Worm (Caenorhabditis elegans) whole organism, L3 larva: Measurements from ENCODE around the gene C29A12.1.

Experiments used
- R02D3.7 ChIP-seq: fragments of 150-350 bp; optimal IDR thresholded peaks from 2 replicates; lab custom pipeline; 2014; ENCODE audit warnings: missing biosample characterization, missing genetic modification characterization
- ZK546.5 ChIP-seq: sonication (generic microtip); optimal IDR thresholded peaks from 2 replicates; lab custom pipeline; 2017; ENCODE audit warnings: missing biosample characterization, missing genetic modification characterization
- aly-2 ChIP-seq: fragments of 150-350 bp; optimal IDR thresholded peaks from 2 replicates; lab custom pipeline; 2014; ENCODE audit warnings: missing biosample characterization, missing genetic modification characterization
- ceh-28 ChIP-seq: fragments of 150-350 bp; optimal IDR thresholded peaks from 2 replicates; lab custom pipeline; 2014; ENCODE audit warnings: missing biosample characterization, missing genetic modification reagents, missing genetic modification characterization
- ceh-82 ChIP-seq: fragments of 150-350 bp; optimal IDR thresholded peaks from 2 replicates; lab custom pipeline; 2014; ENCODE audit warnings: missing biosample characterization, missing genetic modification characterization
- egl-27 ChIP-seq: sonication (generic microtip); optimal IDR thresholded peaks from 4 replicates; lab custom pipeline; 2017; ENCODE audit warnings: missing biosample characterization, missing genetic modification reagents, missing genetic modification characterization
- egl-5 ChIP-seq: fragments of 150-350 bp; optimal IDR thresholded peaks from 2 replicates; lab custom pipeline; 2017; ENCODE audit warnings: missing biosample characterization, missing genetic modification reagents, missing genetic modification characterization, inconsistent platforms
- elt-1 ChIP-seq: fragments of 150-350 bp; optimal IDR thresholded peaks from 2 replicates; lab custom pipeline; 2014; ENCODE audit warnings: missing biosample characterization, missing genetic modification characterization
- elt-2 ChIP-seq: sonication (generic microtip); optimal IDR thresholded peaks from 2 replicates; lab custom pipeline; 2016; ENCODE audit warnings: missing genetic modification reagents, mild to moderate bottlenecking, missing genetic modification characterization, missing compliant biosample characterization
- elt-3 ChIP-seq, 3 experiments: fragments of 150-350 bp in 1 of 3; sonication (generic microtip) in 2 of 3; optimal IDR thresholded peaks; 2 replicates in 2 of 3; 4 replicates in 1 of 3; lab custom pipeline; 2014 to 2017; ENCODE audit warnings: missing biosample characterization in 3 of 3, missing genetic modification characterization in 3 of 3
- eor-1 ChIP-seq, 2 experiments: fragments of 150-350 bp; optimal IDR thresholded peaks; 2 replicates each; lab custom pipeline; 2014 to 2018; ENCODE audit warnings: missing biosample characterization in 2 of 2, missing genetic modification characterization in 2 of 2
- fkh-10 ChIP-seq: sonication (generic microtip); optimal IDR thresholded peaks from 2 replicates; lab custom pipeline; 2017; ENCODE audit warnings: missing biosample characterization, missing genetic modification reagents, missing genetic modification characterization
- jun-1 ChIP-seq: fragments of 150-350 bp; optimal IDR thresholded peaks from 2 replicates; lab custom pipeline; 2014; ENCODE audit warnings: missing biosample characterization, missing genetic modification reagents, missing genetic modification characterization
- lin-39 ChIP-seq: fragments of 150-350 bp; optimal IDR thresholded peaks from 2 replicates; lab custom pipeline; 2018; ENCODE audit warnings: missing biosample characterization, missing genetic modification reagents, missing genetic modification characterization
- lsy-12 ChIP-seq: sonication (generic microtip); optimal IDR thresholded peaks from 2 replicates; lab custom pipeline; 2016; ENCODE audit warnings: mild to moderate bottlenecking, missing genetic modification characterization, missing compliant biosample characterization
- mdl-1 ChIP-seq: fragments of 150-350 bp; optimal IDR thresholded peaks from 2 replicates; lab custom pipeline; 2014; ENCODE audit warnings: missing biosample characterization, missing genetic modification characterization
- nhr-23 ChIP-seq: fragments of 150-350 bp; optimal IDR thresholded peaks from 2 replicates; lab custom pipeline; 2014; ENCODE audit warnings: missing biosample characterization, missing genetic modification reagents, missing genetic modification characterization
- nhr-237 ChIP-seq: fragments of 150-350 bp; optimal IDR thresholded peaks from 2 replicates; lab custom pipeline; 2014; ENCODE audit warnings: missing biosample characterization, missing genetic modification characterization
- nhr-25 ChIP-seq: sonication (generic microtip); optimal IDR thresholded peaks from 2 replicates; lab custom pipeline; 2017; ENCODE audit warnings: missing biosample characterization, missing genetic modification characterization
- nhr-28 ChIP-seq: fragments of 150-350 bp; optimal IDR thresholded peaks from 2 replicates; lab custom pipeline; 2014; ENCODE audit warnings: missing biosample characterization, missing genetic modification characterization
- nhr-43 ChIP-seq: sonication (generic microtip); optimal IDR thresholded peaks from 2 replicates; lab custom pipeline; 2016; ENCODE audit warnings: mild to moderate bottlenecking, missing genetic modification characterization, missing compliant biosample characterization; ENCODE audit not compliant: poor library complexity, severe bottlenecking
- nhr-67 ChIP-seq: fragments of 150-350 bp; optimal IDR thresholded peaks from 2 replicates; lab custom pipeline; 2014; ENCODE audit warnings: missing biosample characterization, missing genetic modification characterization
- nhr-76 ChIP-seq: fragments of 150-350 bp; sonication (generic microtip); optimal IDR thresholded peaks from 5 replicates; lab custom pipeline; 2014; ENCODE audit warnings: missing biosample characterization, missing genetic modification characterization
- nhr-77 ChIP-seq: fragments of 150-350 bp; optimal IDR thresholded peaks from 2 replicates; lab custom pipeline; 2014; ENCODE audit warnings: missing biosample characterization, missing genetic modification characterization
- pha-4 ChIP-seq: fragments of 150-350 bp; optimal IDR thresholded peaks from 2 replicates; lab custom pipeline; 2014; ENCODE audit warnings: missing biosample characterization, missing genetic modification reagents, missing genetic modification characterization
- sea-2 ChIP-seq: fragments of 150-350 bp; sonication (generic microtip); optimal IDR thresholded peaks from 4 replicates; lab custom pipeline; 2014; ENCODE audit warnings: missing biosample characterization, missing genetic modification reagents, missing genetic modification characterization
- skn-1 ChIP-seq: fragments of 150-350 bp; optimal IDR thresholded peaks from 2 replicates; lab custom pipeline; 2014; ENCODE audit warnings: missing biosample characterization, missing genetic modification characterization
- snpc-4 ChIP-seq: fragments of 150-350 bp; optimal IDR thresholded peaks from 2 replicates; lab custom pipeline; 2014; ENCODE audit warnings: missing biosample characterization, missing genetic modification characterization
- unc-39 ChIP-seq: sonication (generic microtip); optimal IDR thresholded peaks from 4 replicates; lab custom pipeline; 2017; ENCODE audit warnings: missing biosample characterization, missing genetic modification characterization
- unc-62 ChIP-seq: fragments of 150-350 bp; sonication (generic microtip); optimal IDR thresholded peaks from 4 replicates; lab custom pipeline; 2014; ENCODE audit warnings: missing biosample characterization, missing genetic modification reagents, missing genetic modification characterization
- ztf-11 ChIP-seq: fragments of 150-350 bp; optimal IDR thresholded peaks from 2 replicates; lab custom pipeline; 2014; ENCODE audit warnings: missing biosample characterization, missing genetic modification characterization
- ztf-4 ChIP-seq: fragments of 150-350 bp; optimal IDR thresholded peaks from 2 replicates; lab custom pipeline; 2014; ENCODE audit warnings: missing biosample characterization, missing genetic modification characterization

Gene C29A12.1

ce11 chrV:10798090-10798489, 15.2 kb downstream of the C29A12.1 start, which contains the start of gene srh-184:
TSS of gene srh-184 (minus strand) at chrV:10798190.
- TF ChIP-seq elt-1 (tag; lab: Kevin White, UChicago) (no peak), elt-2 (tag; lab: Kevin White, UChicago) (no peak), unc-62 (GFP tag; lab: Kevin White, UChicago) (no peak), unc-39 (tag; lab: Kevin White, UChicago) (no peak), pha-4 (no peak), nhr-25 (tag; lab: Kevin White, UChicago) (no peak), fkh-10 (GFP tag; lab: Kevin White, UChicago) (no peak), ceh-82 (tag; lab: Kevin White, UChicago) (no peak), nhr-76 (no peak), ceh-28 (tag; lab: Kevin White, UChicago) (no peak), sea-2 (GFP tag; lab: Kevin White, UChicago) (no peak)

DNA sequence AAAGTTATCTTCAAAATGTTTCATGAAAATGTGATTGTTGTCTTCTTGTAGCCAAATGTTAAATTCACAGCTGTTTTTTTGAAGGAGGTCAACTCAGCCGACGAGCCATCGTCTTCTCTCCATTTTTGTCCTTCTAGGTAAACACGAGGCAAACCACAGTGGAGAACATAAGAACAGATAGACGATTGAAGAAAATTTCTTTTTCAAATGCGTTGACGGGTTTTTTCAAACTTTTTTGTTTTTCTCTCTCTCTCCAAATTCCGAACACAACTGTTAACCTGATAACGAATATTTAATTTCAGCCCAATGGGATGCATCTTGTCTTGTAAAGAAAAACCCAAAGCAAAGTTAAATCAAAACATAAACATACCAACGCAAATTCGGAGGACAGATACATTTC, 17.8 kb downstream of the C29A12.1 start, which contains the start of gene D1054.19:
TSS of gene D1054.19 (plus strand) at position 301 of the 400 bp plus-strand sequence.
- no peak for TF ChIP-seq fkh-10 (GFP tag; lab: Kevin White, UChicago)
- no peak for TF ChIP-seq eor-1 (tag; optimal IDR thresholded peaks at IDR 0.05; lab: Kevin White, UChicago)
- TF ChIP-seq nhr-76, result no peak
- no peak for TF ChIP-seq ztf-4 (tag; lab: Kevin White, UChicago)
- no peak for TF ChIP-seq elt-3 (tag; optimal IDR thresholded peaks at IDR 0.05; lab: Kevin White, UChicago)
- TF ChIP-seq ceh-28 (tag; lab: Kevin White, UChicago), result no peak
- no peak for TF ChIP-seq snpc-4
- no peak for TF ChIP-seq ceh-82 (tag; lab: Kevin White, UChicago)
- TF ChIP-seq nhr-28 (tag; lab: Kevin White, UChicago), result no peak
- TF ChIP-seq nhr-77, result no peak
- TF ChIP-seq aly-2, result no peak
- TF ChIP-seq lin-39 (tag; lab: Kevin White, UChicago), result no peak
- TF ChIP-seq nhr-67 (tag; lab: Kevin White, UChicago), result no peak
- no peak for TF ChIP-seq jun-1
- TF ChIP-seq pha-4, result no peak
- TF ChIP-seq nhr-23 (tag; lab: Kevin White, UChicago), result no peak

DNA sequence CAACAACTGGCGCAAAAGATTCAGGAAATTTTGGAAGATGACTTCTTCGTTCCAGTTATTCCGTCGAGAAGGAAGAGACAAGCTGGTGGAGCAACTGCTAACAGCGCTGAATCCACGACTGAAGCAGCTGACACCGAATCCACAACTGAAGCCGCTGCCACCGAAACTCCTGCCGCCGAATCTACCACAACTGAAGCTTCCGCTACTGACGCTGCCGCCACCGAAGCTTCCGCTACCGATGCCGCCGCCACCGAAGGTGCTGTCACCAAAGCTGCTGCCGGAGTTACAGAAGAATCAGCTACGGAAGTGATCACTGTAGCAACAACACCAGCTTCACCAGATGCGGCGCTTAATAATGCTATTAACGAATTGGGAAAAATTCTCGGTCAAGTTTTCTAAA, 18.8 kb downstream of the C29A12.1 start:
- TF ChIP-seq unc-62 (GFP tag; lab: Kevin White, UChicago) (no peak), ztf-11 (tag; lab: Kevin White, UChicago) (no peak), nhr-43 (tag; lab: Kevin White, UChicago) (no peak), lin-39 (tag; lab: Kevin White, UChicago) (no peak), nhr-28 (tag; lab: Kevin White, UChicago) (no peak), nhr-77 (no peak), nhr-237 (tag; lab: Kevin White, UChicago) (no peak), unc-39 (tag; lab: Kevin White, UChicago) (no peak), sea-2 (GFP tag; lab: Kevin White, UChicago) (no peak), egl-27 (tag; lab: Kevin White, UChicago) (no peak), ceh-82 (tag; lab: Kevin White, UChicago) (no peak), fkh-10 (GFP tag; lab: Kevin White, UChicago) (no peak)

- TF ChIP-seq unc-39 (tag; lab: Kevin White, UChicago) (no peak), lsy-12 (no peak), nhr-237 (tag; lab: Kevin White, UChicago) (no peak), eor-1 (tag; optimal IDR thresholded peaks at IDR 0.05; lab: Kevin White, UChicago) (no peak), nhr-67 (tag; lab: Kevin White, UChicago) (no peak), pha-4 (no peak), elt-2 (tag; lab: Kevin White, UChicago) (no peak), jun-1 (no peak), egl-5 (tag; lab: Kevin White, UChicago) (no peak), R02D3.7 (tag; lab: Kevin White, UChicago) (no peak), nhr-76 (no peak), skn-1 (tag; lab: Kevin White, UChicago) (no peak), ztf-4 (tag; lab: Kevin White, UChicago) (no peak), mdl-1 (tag; lab: Kevin White, UChicago) (no peak), lin-39 (tag; lab: Kevin White, UChicago) (no peak), ceh-82 (tag; lab: Kevin White, UChicago) (no peak), sea-2 (GFP tag; lab: Kevin White, UChicago) (no peak), ZK546.5 (tag; lab: Kevin White, UChicago) (no peak)
- TF ChIP-seq, all 47 proteins: peak for 0
These were observed 19.8 kb downstream of the C29A12.1 start, which contains the start of gene ule-3 for ce11 chrV:10793498-10793897. TSS of gene ule-3 (plus strand) at chrV:10793798.
